Worm (Caenorhabditis elegans): ENCODE results near the gene hsp-75.

DNA sequence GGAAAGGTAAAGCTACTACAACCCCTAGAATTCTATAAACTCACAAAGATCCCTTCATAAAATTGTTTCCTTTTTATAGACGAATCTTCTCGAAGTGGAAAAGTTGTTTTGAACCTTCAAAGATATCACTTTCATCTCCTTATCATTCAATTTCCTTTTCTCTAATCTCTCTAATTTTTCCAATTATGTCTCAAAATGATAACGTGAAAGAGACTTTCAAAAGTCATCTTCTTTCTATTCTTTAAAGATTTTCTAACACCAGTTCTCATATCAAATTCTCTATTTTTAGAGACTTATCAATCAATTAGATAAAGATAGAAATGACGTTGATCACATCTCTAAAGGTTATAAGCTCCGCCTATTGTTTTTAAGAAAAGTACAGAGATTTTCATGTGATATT lies 27.0 kb downstream of the hsp-75 start:
- TF ChIP-seq pqm-1 (tag; optimal IDR thresholded peaks at IDR 0.05), result no peak
- no peak for TF ChIP-seq skn-1 (tag; optimal IDR thresholded peaks at IDR 0.05)
- TF ChIP-seq ceh-82 (tag; optimal IDR thresholded peaks at IDR 0.05), result no peak

Measured in whole organism, L1 larva.